Worm (Caenorhabditis elegans) whole organism, L4 larva: ENCODE results near the gene srh-220.

Experiments used
- D1046.2 ChIP-seq: fragments of 200-800 bp; sonication (Bioruptor generic); IDR thresholded peaks from 2 replicates; pipeline ENCODE4 v1.3.6; 2022; ENCODE audit warnings: missing genetic modification characterization, missing compliant biosample characterization
- F26F4.8 ChIP-seq: fragments of 200-800 bp; sonication (Bioruptor generic); conservative IDR thresholded peaks from 2 replicates; pipeline ENCODE4 v1.3.6; 2022; ENCODE audit warnings: missing genetic modification characterization, missing compliant biosample characterization
- F44E2.7 ChIP-seq: fragments of 200-800 bp; sonication (Bioruptor generic); IDR thresholded peaks from 2 replicates; pipeline ENCODE4 v2.1.2; 2022; ENCODE audit warnings: missing genetic modification characterization, missing compliant biosample characterization
- F49E8.2 ChIP-seq: sonication (generic microtip); optimal IDR thresholded peaks from 2 replicates; lab custom pipeline; 2016; ENCODE audit warnings: missing compliant biosample characterization, mild to moderate bottlenecking, missing genetic modification characterization, borderline replicate concordance
- R02D3.7 ChIP-seq: fragments of 150-350 bp; sonication (generic microtip); optimal IDR thresholded peaks from 3 replicates; lab custom pipeline; 2014; ENCODE audit warnings: missing biosample characterization, missing genetic modification characterization
- T20F7.1 ChIP-seq: fragments of 200-800 bp; sonication (Bioruptor generic); optimal IDR thresholded peaks from 2 replicates; lab custom pipeline; 2018; ENCODE audit warnings: mild to moderate bottlenecking, missing genetic modification characterization, missing compliant biosample characterization
- Y105C5A.15 ChIP-seq: fragments of 200-800 bp; sonication (Bioruptor generic); IDR thresholded peaks from 2 replicates; pipeline ENCODE4 v1.3.6; 2022; ENCODE audit warnings: missing genetic modification characterization, missing compliant biosample characterization
- aha-1 ChIP-seq: fragments of 150-350 bp; peaks from one replicate; lab custom pipeline; 2014; ENCODE audit warnings: missing biosample characterization, missing genetic modification characterization
- arid-1 ChIP-seq: fragments of 200-800 bp; sonication (Bioruptor generic); conservative IDR thresholded peaks from 2 replicates; pipeline ENCODE4 v1.3.6; 2022; ENCODE audit warnings: missing genetic modification reagents, missing genetic modification characterization, missing compliant biosample characterization
- attf-4 ChIP-seq: sonication (generic microtip); optimal IDR thresholded peaks from 3 replicates; lab custom pipeline; 2017; ENCODE audit warnings: missing biosample characterization, missing genetic modification characterization
- ceh-32 ChIP-seq: sonication (generic microtip); optimal IDR thresholded peaks from 2 replicates; lab custom pipeline; 2016; ENCODE audit warnings: mild to moderate bottlenecking, missing genetic modification characterization, missing compliant biosample characterization; ENCODE audit not compliant: poor library complexity
- ceh-82 ChIP-seq: sonication (generic microtip); optimal IDR thresholded peaks from 2 replicates; lab custom pipeline; 2017; ENCODE audit warnings: missing biosample characterization, missing genetic modification characterization
- ces-1 ChIP-seq: fragments of 150-350 bp; sonication (generic microtip); optimal IDR thresholded peaks from 4 replicates; lab custom pipeline; 2014; ENCODE audit warnings: missing biosample characterization, missing genetic modification reagents, missing genetic modification characterization
- ctbp-1 ChIP-seq: fragments of 200-800 bp; sonication (Bioruptor generic); IDR thresholded peaks from 2 replicates; pipeline ENCODE4 v1.3.6; 2022; ENCODE audit warnings: missing genetic modification reagents, missing genetic modification characterization, missing compliant biosample characterization
- daf-16 ChIP-seq, 3 experiments: sonication (generic microtip); optimal IDR thresholded peaks; 2 replicates each; lab custom pipeline; 2016 to 2017; ENCODE audit warnings: missing genetic modification characterization in 3 of 3, missing genetic modification reagents in 3 of 3, mild to moderate bottlenecking in 2 of 3, missing compliant biosample characterization in 2 of 3, missing biosample characterization in 1 of 3, moderate library complexity in 1 of 3
- daf-8 ChIP-seq: fragments of 200-800 bp; sonication (Bioruptor generic); IDR thresholded peaks from 2 replicates; pipeline ENCODE4 v1.3.6; 2022; ENCODE audit warnings: missing genetic modification characterization, missing compliant biosample characterization
- dpl-1 ChIP-seq: fragments of 150-350 bp; optimal IDR thresholded peaks from 2 replicates; lab custom pipeline; 2014; ENCODE audit warnings: missing biosample characterization, missing genetic modification reagents, missing genetic modification characterization
- duxl-1 ChIP-seq: sonication (generic microtip); optimal IDR thresholded peaks from 2 replicates; lab custom pipeline; 2016; ENCODE audit warnings: mild to moderate bottlenecking, missing genetic modification characterization, moderate library complexity, missing compliant biosample characterization; ENCODE audit not compliant: poor library complexity
- dve-1 ChIP-seq: sonication (generic microtip); optimal IDR thresholded peaks from 2 replicates; lab custom pipeline; 2017; ENCODE audit warnings: antibody characterized with exemption, mild to moderate bottlenecking, missing genetic modification characterization, missing compliant biosample characterization; ENCODE audit not compliant: insufficient read depth
- egl-27 ChIP-seq: sonication (generic microtip); optimal IDR thresholded peaks from 3 replicates; lab custom pipeline; 2017; ENCODE audit warnings: missing biosample characterization, missing genetic modification reagents, missing genetic modification characterization
- egl-43 ChIP-seq: fragments of 200-800 bp; sonication (Bioruptor generic); IDR thresholded peaks from 2 replicates; pipeline ENCODE4 v1.3.6; 2022; ENCODE audit warnings: missing genetic modification reagents, missing genetic modification characterization, missing compliant biosample characterization
- fos-1 ChIP-seq: fragments of 150-350 bp; optimal IDR thresholded peaks from 2 replicates; lab custom pipeline; 2014; ENCODE audit warnings: missing biosample characterization, missing genetic modification characterization
- hif-1 ChIP-seq, 2 experiments: sonication (generic microtip); optimal IDR thresholded peaks; 2 replicates each; lab custom pipeline; 2016 to 2017; ENCODE audit warnings: missing compliant biosample characterization in 2 of 2, missing genetic modification characterization in 2 of 2, missing genetic modification reagents in 2 of 2, missing genotype in 2 of 2, mild to moderate bottlenecking in 1 of 2
- hmg-1.1 ChIP-seq: fragments of 200-800 bp; sonication (Bioruptor generic); IDR thresholded peaks from 2 replicates; pipeline ENCODE4 v1.3.6; 2022; ENCODE audit warnings: missing genetic modification reagents, missing genetic modification characterization, missing compliant biosample characterization
- lin-1 ChIP-seq: fragments of 200-800 bp; sonication (Bioruptor generic); IDR thresholded peaks from 2 replicates; pipeline ENCODE4 v1.3.6; 2022; ENCODE audit warnings: missing genetic modification reagents, missing genetic modification characterization, missing compliant biosample characterization
- lin-15B ChIP-seq: fragments of 150-350 bp; sonication (generic microtip); optimal IDR thresholded peaks from 3 replicates; lab custom pipeline; 2014; ENCODE audit warnings: missing biosample characterization, missing genetic modification characterization
- lin-38 ChIP-seq: fragments of 200-800 bp; sonication (Bioruptor generic); IDR thresholded peaks from 2 replicates; pipeline ENCODE4 v1.3.6; 2022; ENCODE audit warnings: missing genetic modification reagents, missing genetic modification characterization, missing compliant biosample characterization
- mep-1 ChIP-seq: fragments of 150-350 bp; sonication (generic microtip); optimal IDR thresholded peaks from 3 replicates; lab custom pipeline; 2014; ENCODE audit warnings: missing biosample characterization, missing genetic modification characterization
- mes-2 ChIP-seq: sonication (generic microtip); optimal IDR thresholded peaks from 2 replicates; lab custom pipeline; 2016; ENCODE audit warnings: missing genotype, mild to moderate bottlenecking, missing genetic modification characterization, missing compliant biosample characterization; ENCODE audit not compliant: poor library complexity, severe bottlenecking
- nhr-10 ChIP-seq: fragments of 150-350 bp; optimal IDR thresholded peaks from 2 replicates; lab custom pipeline; 2014; ENCODE audit warnings: missing biosample characterization, missing genetic modification characterization
- nhr-102 ChIP-seq: sonication (generic microtip); optimal IDR thresholded peaks from 2 replicates; lab custom pipeline; 2016; ENCODE audit warnings: mild to moderate bottlenecking, missing genetic modification characterization, moderate library complexity, missing compliant biosample characterization
- nhr-11 ChIP-seq: fragments of 150-350 bp; optimal IDR thresholded peaks from 2 replicates; lab custom pipeline; 2014; ENCODE audit warnings: missing biosample characterization, missing genetic modification characterization
- nhr-237 ChIP-seq: sonication (generic microtip); optimal IDR thresholded peaks from 2 replicates; lab custom pipeline; 2017; ENCODE audit warnings: missing biosample characterization, missing genetic modification characterization
- nhr-25 ChIP-seq: sonication (generic microtip); optimal IDR thresholded peaks from 2 replicates; lab custom pipeline; 2017; ENCODE audit warnings: missing genetic modification characterization, mild to moderate bottlenecking, missing compliant biosample characterization, antibody characterized with exemption, moderate library complexity, borderline replicate concordance; ENCODE audit not compliant: insufficient read depth
- nhr-48 ChIP-seq: sonication (generic microtip); optimal IDR thresholded peaks from 2 replicates; lab custom pipeline; 2016; ENCODE audit warnings: mild to moderate bottlenecking, missing genetic modification characterization, missing compliant biosample characterization
- nhr-6 ChIP-seq: fragments of 150-350 bp; optimal IDR thresholded peaks from 2 replicates; lab custom pipeline; 2014; ENCODE audit warnings: missing biosample characterization, missing genetic modification characterization
- nhr-76 ChIP-seq: fragments of 150-350 bp; optimal IDR thresholded peaks from 2 replicates; lab custom pipeline; 2014; ENCODE audit warnings: missing biosample characterization, missing genetic modification characterization
- pha-4 ChIP-seq, 2 experiments: fragments of 150-350 bp in 1 of 2; fragments of 200-800 bp in 1 of 2; sonication (Bioruptor generic) in 1 of 2; IDR thresholded peaks in 1 of 2; optimal IDR thresholded peaks in 1 of 2; 2 replicates each; pipeline versions ENCODE4 v1.3.6 to Lab custom; 2014 to 2022; ENCODE audit warnings: missing genetic modification characterization in 2 of 2, missing genetic modification reagents in 2 of 2, missing biosample characterization in 1 of 2, missing compliant biosample characterization in 1 of 2
- pqm-1 ChIP-seq: sonication (generic microtip); optimal IDR thresholded peaks from 2 replicates; lab custom pipeline; 2017; ENCODE audit warnings: missing biosample characterization, missing genetic modification characterization
- rbr-2 ChIP-seq: sonication (generic microtip); optimal IDR thresholded peaks from 2 replicates; lab custom pipeline; 2016; ENCODE audit warnings: missing genotype, missing genetic modification characterization, missing compliant biosample characterization
- saeg-2 ChIP-seq: fragments of 200-800 bp; sonication (Bioruptor generic); IDR thresholded peaks from 2 replicates; pipeline ENCODE4 v1.3.6; 2022; ENCODE audit warnings: missing genetic modification reagents, missing genetic modification characterization, missing compliant biosample characterization
- set-16 ChIP-seq: fragments of 200-800 bp; sonication (Bioruptor generic); IDR thresholded peaks from 2 replicates; pipeline ENCODE4 v1.3.6; 2022; ENCODE audit warnings: missing genetic modification reagents, missing genetic modification characterization, missing compliant biosample characterization
- skn-1 ChIP-seq: fragments of 150-350 bp; optimal IDR thresholded peaks from 2 replicates; lab custom pipeline; 2014; ENCODE audit warnings: missing biosample characterization, missing genetic modification characterization
- snpc-4 ChIP-seq: fragments of 150-350 bp; optimal IDR thresholded peaks from 2 replicates; lab custom pipeline; 2014; ENCODE audit warnings: missing biosample characterization, missing genetic modification characterization
- spr-1 ChIP-seq: sonication (generic microtip); optimal IDR thresholded peaks from 2 replicates; lab custom pipeline; 2016; ENCODE audit warnings: mild to moderate bottlenecking, missing genetic modification characterization, missing compliant biosample characterization
- tag-97 ChIP-seq: fragments of 200-800 bp; sonication (Bioruptor generic); IDR thresholded peaks from 2 replicates; pipeline ENCODE4 v1.3.6; 2022; ENCODE audit warnings: missing genetic modification characterization, missing compliant biosample characterization
- unc-39 ChIP-seq: sonication (generic microtip); optimal IDR thresholded peaks from 2 replicates; lab custom pipeline; 2017; ENCODE audit warnings: missing biosample characterization, missing genetic modification characterization
- zag-1 ChIP-seq: fragments of 150-350 bp; optimal IDR thresholded peaks from 2 replicates; lab custom pipeline; 2014; ENCODE audit warnings: missing biosample characterization, missing genetic modification characterization
- zfp-2 ChIP-seq: sonication (generic microtip); optimal IDR thresholded peaks from 2 replicates; lab custom pipeline; 2016; ENCODE audit warnings: mild to moderate bottlenecking, missing genetic modification characterization, missing compliant biosample characterization
- zip-11 ChIP-seq: fragments of 200-800 bp; sonication (Bioruptor generic); IDR thresholded peaks from 2 replicates; pipeline ENCODE4 v1.3.6; 2022; ENCODE audit warnings: missing genetic modification characterization, missing compliant biosample characterization

The srh-220 gene

ce11 chrIV:4019836-4020235, 42.0 kb upstream of the srh-220 start (continued):
- TF ChIP-seq arid-1 (GFP tag; lab: Robert Waterston, UW), result no peak
- TF ChIP-seq set-16 (GFP tag; lab: Robert Waterston, UW), result peak; percentile 44
- TF ChIP-seq lin-1 (GFP tag; lab: Robert Waterston, UW), result peak; percentile 24; the same call in 1 of the 2 replicates
- no peak for TF ChIP-seq daf-16 (GFP tag; optimal IDR thresholded peaks at IDR 0.05; lab: Kevin White, UChicago)
- peak; percentile 20 for TF ChIP-seq daf-16 (tag; optimal IDR thresholded peaks at IDR 0.05; lab: Kevin White, UChicago)
- peak; percentile 86 for TF ChIP-seq mep-1 (tag; lab: Kevin White, UChicago)
- TF ChIP-seq mes-2 (tag; lab: Kevin White, UChicago), result peak; percentile 38
- TF ChIP-seq spr-1 (tag; lab: Kevin White, UChicago), result peak; percentile 41
- 0 out of 2 replicates have a peak, but pooled peaks have one; percentile 34 for TF ChIP-seq saeg-2 (GFP tag; lab: Robert Waterston, UW)
- no peak for TF ChIP-seq skn-1
- peak; percentile 81 for TF ChIP-seq hmg-1.1
- TF ChIP-seq lin-38 (GFP tag; lab: Robert Waterston, UW), result peak; percentile 41
- no peak for TF ChIP-seq T20F7.1 (GFP tag; lab: Kevin White, UChicago)
- no peak for TF ChIP-seq fos-1 (tag; lab: Kevin White, UChicago)
- no peak for TF ChIP-seq pha-4 (GFP tag; IDR thresholded peaks at IDR 0.05; lab: Robert Waterston, UW)
- TF ChIP-seq pha-4 (tag; optimal IDR thresholded peaks at IDR 0.05; lab: Kevin White, UChicago), result peak; percentile 77
- TF ChIP-seq duxl-1 (tag; lab: Kevin White, UChicago), result no peak
- TF ChIP-seq nhr-6 (tag; lab: Kevin White, UChicago), result peak; percentile 48
- TF ChIP-seq nhr-102 (tag; lab: Kevin White, UChicago), result no peak
- TF ChIP-seq nhr-48 (tag; lab: Kevin White, UChicago), result peak; percentile 44
- peak; percentile 99 for TF ChIP-seq aha-1 (tag; lab: Kevin White, UChicago)
- peak; percentile 5 for TF ChIP-seq nhr-76 (tag; lab: Kevin White, UChicago)
- peak; percentile 79 for TF ChIP-seq nhr-11 (tag; lab: Kevin White, UChicago)
- TF ChIP-seq ces-1 (GFP tag; lab: Kevin White, UChicago), result peak; percentile 46
- TF ChIP-seq F44E2.7, result no peak
- TF ChIP-seq tag-97 (GFP tag; lab: Robert Waterston, UW), result no peak
- TF ChIP-seq attf-4 (tag; lab: Kevin White, UChicago), result no peak
- TF ChIP-seq egl-43 (GFP tag; lab: Robert Waterston, UW), result 0 out of 2 replicates have a peak, but pooled peaks have one; percentile 41
- TF ChIP-seq ctbp-1 (GFP tag; lab: Robert Waterston, UW), result peak; percentile 81; the same call in 1 of the 2 replicates
- no peak for TF ChIP-seq F26F4.8 (GFP tag; lab: Robert Waterston, UW)
- no peak for TF ChIP-seq zfp-2 (tag; lab: Kevin White, UChicago)
- no peak for TF ChIP-seq ceh-32 (tag; lab: Kevin White, UChicago)
- peak in 1 of 2 experiments; percentile 81 for TF ChIP-seq hif-1 (tag; optimal IDR thresholded peaks at IDR 0.05; lab: Kevin White, UChicago)
- TF ChIP-seq dve-1 (tag; lab: Kevin White, UChicago), result peak; percentile 85
- peak; percentile 33 for TF ChIP-seq nhr-10 (tag; lab: Kevin White, UChicago)
- TF ChIP-seq daf-8 (GFP tag; lab: Robert Waterston, UW), result no peak
- no peak for TF ChIP-seq lin-15B (tag; lab: Kevin White, UChicago)
- no peak for TF ChIP-seq snpc-4 (tag; lab: Kevin White, UChicago)
- peak; percentile 83 for TF ChIP-seq rbr-2 (tag; lab: Kevin White, UChicago)
- no peak for TF ChIP-seq zip-11 (GFP tag; lab: Robert Waterston, UW)
- TF ChIP-seq pqm-1 (tag; lab: Kevin White, UChicago), result no peak
- no peak for TF ChIP-seq Y105C5A.15 (GFP tag; lab: Robert Waterston, UW)
- no peak for TF ChIP-seq nhr-25 (tag; lab: Kevin White, UChicago)
- no peak for TF ChIP-seq R02D3.7
- TF ChIP-seq egl-27 (tag; lab: Kevin White, UChicago), result no peak
- TF ChIP-seq D1046.2 (GFP tag; lab: Robert Waterston, UW), result no peak
- no peak for TF ChIP-seq ceh-82 (tag; lab: Kevin White, UChicago)
- no peak for TF ChIP-seq nhr-237
- TF ChIP-seq dpl-1, result peak; percentile 49
- TF ChIP-seq unc-39, result no peak
- TF ChIP-seq F49E8.2 (tag; lab: Kevin White, UChicago), result no peak
- no peak for TF ChIP-seq zag-1 (tag; lab: Kevin White, UChicago)
